Fruit fly (Drosophila melanogaster): Measurements from ENCODE around the gene Cpsf100.

dm6 chr3R:29027122-29027521 lies 7.3 kb upstream of the Cpsf100 start, which contains the start of the genes eIF4E6 and CG1951:
- no peak for TF ChIP-seq woc (GFP tag; optimal IDR thresholded peaks at IDR 0.05)
- no peak for TF ChIP-seq pan (optimal IDR thresholded peaks at IDR 0.05)
- no peak for TF ChIP-seq rgr (GFP tag; optimal IDR thresholded peaks at IDR 0.05)
